Fruit fly (Drosophila melanogaster) Kc167 (cell line): ENCODE measurements around the gene Pglym78.

Source experiments
- Myc ChIP-seq: fragments of >200 bp; optimal IDR thresholded peaks from 2 replicates; lab custom pipeline; 2017; ENCODE audit warnings: missing external identifiers
- Sin3A ChIP-seq: fragments of >200 bp; optimal IDR thresholded peaks from 2 replicates; lab custom pipeline; 2018; ENCODE audit warnings: missing external identifiers
- h ChIP-seq: fragments of >200 bp; optimal IDR thresholded peaks from 3 replicates; lab custom pipeline; 2018; ENCODE audit warnings: missing external identifiers
- insv ChIP-seq: fragments of >200 bp; optimal IDR thresholded peaks from 3 replicates; lab custom pipeline; 2018; ENCODE audit warnings: missing external identifiers
- psq ChIP-seq: fragments of >200 bp; optimal IDR thresholded peaks from 2 replicates; lab custom pipeline; 2017; ENCODE audit warnings: missing external identifiers
- ttk ChIP-seq: sonication (Bioruptor generic); optimal IDR thresholded peaks from 2 replicates; lab custom pipeline; 2017; ENCODE audit warnings: missing external identifiers

Gene Pglym78

dm6 chr3R:29139767-29140755 is 8.0 kb upstream of the Pglym78 start:
- no peak for TF ChIP-seq Myc (lab: Kevin White, UChicago)
- TF ChIP-seq psq (lab: Kevin White, UChicago): no peak
- no peak for TF ChIP-seq ttk (lab: Kevin White, UChicago)
- TF ChIP-seq Sin3A: no peak
- TF ChIP-seq h: no peak
- no peak for TF ChIP-seq insv (lab: Kevin White, UChicago)

DNA sequence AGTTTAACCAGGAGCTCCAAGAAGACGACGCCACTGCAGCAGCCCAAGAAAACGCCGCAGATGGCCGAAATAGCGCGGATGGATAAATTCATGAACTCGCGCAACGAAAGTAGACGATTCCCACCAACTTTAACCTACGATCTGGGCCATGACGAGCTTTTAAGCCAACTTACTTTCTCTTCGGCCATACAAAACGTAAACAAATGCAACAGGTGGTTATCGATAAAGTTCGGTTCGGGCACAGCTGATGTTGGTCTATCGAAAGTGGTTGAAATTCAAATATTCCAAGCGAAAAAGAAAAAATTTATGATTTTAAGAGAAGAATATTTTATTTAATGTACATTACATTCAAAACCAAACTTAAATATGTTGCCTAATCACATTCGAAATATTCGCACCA is 1.3 kb upstream of the Pglym78 start, which contains the start of gene CG14511:
CG14511 (minus strand) TSS at position 184 of the 400 bp plus-strand sequence.
- TF ChIP-seq Myc (lab: Kevin White, UChicago) (no peak), insv (lab: Kevin White, UChicago) (no peak), Sin3A (no peak), ttk (lab: Kevin White, UChicago) (no peak), h (no peak)

DNA sequence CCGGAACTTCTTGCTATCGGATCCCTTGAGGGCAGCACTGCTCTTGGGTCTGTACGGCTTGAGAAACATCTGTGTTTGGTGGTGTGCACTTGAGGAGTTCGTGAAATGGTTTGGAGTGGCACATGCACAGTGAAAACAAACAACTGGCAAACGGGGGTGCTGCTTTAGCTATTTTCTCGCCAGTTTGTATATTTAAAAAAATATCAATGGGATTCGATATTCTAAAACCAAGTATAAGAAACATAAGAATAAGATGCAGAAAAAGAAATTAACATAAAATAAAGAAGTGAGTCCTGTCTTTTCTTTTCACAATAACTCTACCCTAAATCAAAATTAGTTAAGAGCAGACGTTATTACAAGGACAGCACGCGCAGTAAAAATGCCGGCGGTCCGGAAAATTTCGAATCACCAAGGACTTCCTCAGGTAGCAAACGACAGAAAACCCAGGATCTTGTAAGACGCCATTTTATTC is 3.6 kb downstream of the Pglym78 start, which contains the start of gene eIF2D:
eIF2D (minus strand) TSS at position 174 of the 472 bp plus-strand sequence.
- no peak for TF ChIP-seq ttk (lab: Kevin White, UChicago)
- no peak for TF ChIP-seq Myc (lab: Kevin White, UChicago)
- no peak for TF ChIP-seq h
- TF ChIP-seq insv (lab: Kevin White, UChicago): no peak
- no peak for TF ChIP-seq Sin3A
- TF ChIP-seq psq (lab: Kevin White, UChicago): no peak

- TF ChIP-seq Sin3A (no peak), insv (lab: Kevin White, UChicago) (no peak), h (no peak), ttk (lab: Kevin White, UChicago) (no peak)
Measured at dm6 chr3R:29153197-29153644, 5.2 kb downstream of the Pglym78 start, which contains the start of the genes Slbp and Rpn2. Gene Slbp (minus strand): TSS chr3R:29153266. Gene Rpn2 (plus strand): TSS chr3R:29153524.

dm6 chr3R:29157418-29158398 is 9.7 kb downstream of the Pglym78 start, which contains the start of gene rdog:
Gene rdog (plus strand): TSS chr3R:29158122.
- TF ChIP-seq psq (lab: Kevin White, UChicago) (no peak), Myc (lab: Kevin White, UChicago) (no peak), Sin3A (no peak), ttk (lab: Kevin White, UChicago) (no peak), h (no peak), insv (lab: Kevin White, UChicago) (no peak)

dm6 chr3R:29158721-29159120 is 10.7 kb downstream of the Pglym78 start:
- no peak for TF ChIP-seq ttk (lab: Kevin White, UChicago)
- no peak for TF ChIP-seq insv (lab: Kevin White, UChicago)
- TF ChIP-seq psq (lab: Kevin White, UChicago): no peak
- TF ChIP-seq Myc (lab: Kevin White, UChicago): no peak
- TF ChIP-seq h: no peak
- no peak for TF ChIP-seq Sin3A

- TF ChIP-seq Myc (lab: Kevin White, UChicago) (no peak), h (no peak), insv (lab: Kevin White, UChicago) (no peak), psq (lab: Kevin White, UChicago) (no peak), Sin3A (no peak), ttk (lab: Kevin White, UChicago) (no peak)
Measured at dm6 chr3R:29159620-29160019, 11.6 kb downstream of the Pglym78 start.

dm6 chr3R:29164930-29165693 is 17.1 kb downstream of the Pglym78 start, which contains the start of gene CG11898:
Gene CG11898 (plus strand): TSS chr3R:29165643.
- TF ChIP-seq ttk (lab: Kevin White, UChicago): no peak
- TF ChIP-seq h: no peak
- TF ChIP-seq Myc (lab: Kevin White, UChicago): no peak
- TF ChIP-seq psq (lab: Kevin White, UChicago): no peak
- no peak for TF ChIP-seq insv (lab: Kevin White, UChicago)
- no peak for TF ChIP-seq Sin3A

DNA sequence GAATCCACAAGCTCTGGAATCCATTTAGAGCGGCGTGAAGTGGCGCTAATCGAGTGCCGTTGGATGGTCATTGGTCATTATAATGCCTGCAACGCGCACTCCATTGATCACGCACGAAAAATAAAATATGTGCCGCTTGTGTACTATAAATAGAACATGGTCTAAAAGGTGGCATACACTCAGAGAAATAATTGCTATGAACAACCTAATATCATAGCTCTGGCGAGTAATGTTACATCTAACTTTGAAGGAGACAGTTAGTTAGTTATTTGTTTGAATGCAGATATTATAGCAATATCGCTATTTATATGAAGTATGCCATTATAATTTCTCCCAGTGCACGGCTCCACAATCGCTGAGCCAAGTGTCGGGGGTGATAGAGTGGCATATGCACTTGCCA is 42.9 kb downstream of the Pglym78 start:
- TF ChIP-seq ttk (lab: Kevin White, UChicago) (no peak), Myc (lab: Kevin White, UChicago) (no peak), psq (lab: Kevin White, UChicago) (no peak), insv (lab: Kevin White, UChicago) (no peak), Sin3A (no peak), h (no peak)

dm6 chr3R:29194957-29195356 is 46.9 kb downstream of the Pglym78 start, which contains the start of gene jus:
Gene jus (minus strand): TSS chr3R:29194994.
- TF ChIP-seq h (no peak), ttk (lab: Kevin White, UChicago) (no peak), psq (lab: Kevin White, UChicago) (no peak), insv (lab: Kevin White, UChicago) (no peak), Sin3A (no peak), Myc (lab: Kevin White, UChicago) (no peak)
